Worm (Caenorhabditis elegans) whole organism, young adult: Measurements from ENCODE around the gene let-2.

ENCODE experiments used
- C17E4.6 ChIP-seq: fragments of 200-800 bp; sonication (Bioruptor generic); IDR thresholded peaks from 2 replicates; pipeline ENCODE4 v1.3.6; 2022; ENCODE audit warnings: missing genetic modification reagents, missing genetic modification characterization, missing compliant biosample characterization
- F10E7.11 ChIP-seq: sonication (generic microtip); optimal IDR thresholded peaks from 2 replicates; lab custom pipeline; 2017; ENCODE audit warnings: mild to moderate bottlenecking, missing genetic modification characterization, moderate library complexity, missing compliant biosample characterization
- F22D6.2 ChIP-seq: sonication (generic microtip); optimal IDR thresholded peaks from 2 replicates; lab custom pipeline; 2016; ENCODE audit warnings: mild to moderate bottlenecking, missing genetic modification characterization, missing compliant biosample characterization
- F33H1.4 ChIP-seq: fragments of 200-800 bp; sonication (Bioruptor generic); IDR thresholded peaks from 2 replicates; pipeline ENCODE4 v1.3.6; 2022; ENCODE audit warnings: missing genetic modification reagents, missing genetic modification characterization, missing compliant biosample characterization
- F39B2.1 ChIP-seq: fragments of 200-800 bp; sonication (Bioruptor generic); IDR thresholded peaks from 2 replicates; pipeline ENCODE4 v1.3.6; 2022; ENCODE audit warnings: missing genetic modification reagents, missing genetic modification characterization, missing compliant biosample characterization
- Y53F4B.3 ChIP-seq: fragments of 200-800 bp; sonication (Bioruptor generic); IDR thresholded peaks from 2 replicates; pipeline ENCODE4 v1.3.6; 2022; ENCODE audit warnings: missing genetic modification reagents, missing genetic modification characterization, missing compliant biosample characterization
- Y53G8AR.9 ChIP-seq: fragments of 200-800 bp; sonication (Bioruptor generic); conservative IDR thresholded peaks from 2 replicates; pipeline ENCODE4 v1.3.6; 2022; ENCODE audit warnings: missing genetic modification reagents, missing genetic modification characterization, missing compliant biosample characterization
- Y56A3A.18 ChIP-seq: fragments of 200-800 bp; sonication (Bioruptor generic); IDR thresholded peaks from 2 replicates; pipeline ENCODE4 v1.3.6; 2022; ENCODE audit warnings: missing genetic modification reagents, missing genetic modification characterization, missing compliant biosample characterization
- Y95B8A.8 ChIP-seq: fragments of 200-800 bp; sonication (Bioruptor generic); IDR thresholded peaks from 2 replicates; pipeline ENCODE4 v1.3.6; 2022; ENCODE audit warnings: missing genetic modification reagents, missing genetic modification characterization, missing compliant biosample characterization
- ama-1 ChIP-seq, 3 experiments: fragments of 150-350 bp in 1 of 3; sonication (generic microtip) in 2 of 3; optimal IDR thresholded peaks; 2 replicates each; lab custom pipeline; 2014 to 2018; ENCODE audit warnings: missing biosample characterization in 2 of 3, missing genetic modification characterization in 2 of 3, missing genetic modification reagents in 2 of 3
- attf-5 ChIP-seq: fragments of 200-800 bp; sonication (Bioruptor generic); optimal IDR thresholded peaks from 2 replicates; lab custom pipeline; 2018; ENCODE audit warnings: mild to moderate bottlenecking, missing genetic modification characterization, missing compliant biosample characterization
- cebp-1 ChIP-seq, 2 experiments: fragments of 200-800 bp in 1 of 2; sonication (Bioruptor generic) in 1 of 2; sonication (generic microtip) in 1 of 2; IDR thresholded peaks in 1 of 2; optimal IDR thresholded peaks in 1 of 2; 2 replicates each; pipeline versions ENCODE4 v1.3.6 to Lab custom; 2017 to 2022; ENCODE audit warnings: missing compliant biosample characterization in 2 of 2, missing genetic modification characterization in 2 of 2, mild to moderate bottlenecking in 1 of 2, missing genetic modification reagents in 1 of 2, moderate library complexity in 1 of 2
- ceh-27 ChIP-seq: fragments of 200-800 bp; sonication (Bioruptor generic); optimal IDR thresholded peaks from 2 replicates; lab custom pipeline; 2018; ENCODE audit warnings: mild to moderate bottlenecking, missing genetic modification characterization, moderate library complexity, missing compliant biosample characterization
- ceh-79 ChIP-seq: sonication (generic microtip); optimal IDR thresholded peaks from 2 replicates; lab custom pipeline; 2017; ENCODE audit warnings: mild to moderate bottlenecking, missing genetic modification characterization, missing compliant biosample characterization
- dox-1 ChIP-seq: fragments of 200-800 bp; sonication (Bioruptor generic); IDR thresholded peaks from 2 replicates; pipeline ENCODE4 v1.3.6; 2022; ENCODE audit warnings: missing genetic modification reagents, missing genetic modification characterization, missing compliant biosample characterization
- efl-1 ChIP-seq: fragments of 150-350 bp; optimal IDR thresholded peaks from 2 replicates; lab custom pipeline; 2014; ENCODE audit warnings: missing biosample characterization, missing genetic modification reagents, missing genetic modification characterization
- egrh-3 ChIP-seq: fragments of 200-800 bp; sonication (Bioruptor generic); IDR thresholded peaks from 2 replicates; pipeline ENCODE4 v1.3.6; 2022; ENCODE audit warnings: missing genetic modification reagents, missing genetic modification characterization, missing compliant biosample characterization
- ets-4 ChIP-seq: fragments of 200-800 bp; sonication (Bioruptor generic); optimal IDR thresholded peaks from 2 replicates; lab custom pipeline; 2018; ENCODE audit warnings: mild to moderate bottlenecking, missing genetic modification characterization, missing compliant biosample characterization
- hmg-1.2 ChIP-seq: fragments of 200-800 bp; sonication (Bioruptor generic); IDR thresholded peaks from 2 replicates; pipeline ENCODE4 v1.3.6; 2022; ENCODE audit warnings: missing genetic modification reagents, missing genetic modification characterization, missing compliant biosample characterization
- lag-1 ChIP-seq: fragments of 200-800 bp; sonication (Bioruptor generic); IDR thresholded peaks from 2 replicates; pipeline ENCODE4 v1.3.6; 2022; ENCODE audit warnings: missing genetic modification reagents, missing genetic modification characterization, missing compliant biosample characterization
- lin-26 ChIP-seq: fragments of 200-800 bp; sonication (Bioruptor generic); IDR thresholded peaks from 2 replicates; pipeline ENCODE4 v1.3.6; 2022; ENCODE audit warnings: missing genetic modification reagents, missing genetic modification characterization, missing compliant biosample characterization
- lin-40 ChIP-seq: sonication (generic microtip); optimal IDR thresholded peaks from 2 replicates; lab custom pipeline; 2016; ENCODE audit warnings: missing genetic modification characterization, mild to moderate bottlenecking, missing compliant biosample characterization, missing genotype, missing genetic modification reagents
- mcd-1 ChIP-seq: fragments of 200-800 bp; sonication (Bioruptor generic); IDR thresholded peaks from 2 replicates; pipeline ENCODE4 v1.3.6; 2022; ENCODE audit warnings: missing genetic modification reagents, missing genetic modification characterization, missing compliant biosample characterization
- mel-28 ChIP-seq: sonication (generic microtip); optimal IDR thresholded peaks from 2 replicates; lab custom pipeline; 2016; ENCODE audit warnings: borderline replicate concordance, mild to moderate bottlenecking, missing genetic modification characterization, missing compliant biosample characterization
- mxl-1 ChIP-seq: sonication (generic microtip); optimal IDR thresholded peaks from 2 replicates; lab custom pipeline; 2016; ENCODE audit warnings: missing genetic modification characterization, missing compliant biosample characterization
- nfya-1 ChIP-seq: sonication (generic microtip); optimal IDR thresholded peaks from 2 replicates; lab custom pipeline; 2017; ENCODE audit warnings: antibody characterized with exemption, missing compliant biosample characterization, missing genetic modification characterization, borderline replicate concordance; ENCODE audit not compliant: insufficient read depth
- nfya-2 ChIP-seq: fragments of 200-800 bp; sonication (Bioruptor generic); IDR thresholded peaks from 2 replicates; pipeline ENCODE4 v1.3.6; 2022; ENCODE audit warnings: missing genetic modification reagents, missing genetic modification characterization, missing compliant biosample characterization
- nhr-80 ChIP-seq: sonication (generic microtip); optimal IDR thresholded peaks from 2 replicates; lab custom pipeline; 2016; ENCODE audit warnings: missing genetic modification characterization, missing compliant biosample characterization
- pha-4 ChIP-seq: fragments of 150-350 bp; sonication (generic microtip); optimal IDR thresholded peaks from 2 replicates; lab custom pipeline; 2014; ENCODE audit warnings: missing biosample characterization, missing genetic modification reagents, missing genetic modification characterization
- snpc-1.1 ChIP-seq: sonication (generic microtip); optimal IDR thresholded peaks from 2 replicates; lab custom pipeline; 2017; ENCODE audit warnings: missing genetic modification characterization, mild to moderate bottlenecking, missing compliant biosample characterization, antibody characterized with exemption, moderate library complexity, missing genotype, missing genetic modification reagents; ENCODE audit not compliant: insufficient read depth
- snpc-1.3 ChIP-seq: sonication (generic microtip); optimal IDR thresholded peaks from 2 replicates; lab custom pipeline; 2017; ENCODE audit warnings: missing genetic modification characterization, mild to moderate bottlenecking, missing compliant biosample characterization, antibody characterized with exemption, moderate library complexity, missing genotype, missing genetic modification reagents; ENCODE audit not compliant: insufficient read depth
- snpc-4 ChIP-seq, 5 experiments: fragments of 150-350 bp in 1 of 5; sonication (generic microtip) in 4 of 5; optimal IDR thresholded peaks; 2 replicates each; lab custom pipeline; 2014 to 2018; ENCODE audit warnings: missing genetic modification characterization in 5 of 5, missing biosample characterization in 3 of 5, antibody characterized with exemption in 2 of 5, mild to moderate bottlenecking in 2 of 5, missing compliant biosample characterization in 2 of 5, missing genotype in 2 of 5, moderate library complexity in 2 of 5, missing genetic modification reagents in 1 of 5
- xnd-1 ChIP-seq: sonication (generic microtip); optimal IDR thresholded peaks from 2 replicates; lab custom pipeline; 2016; ENCODE audit warnings: missing genotype, missing genetic modification reagents, missing genetic modification characterization, missing compliant biosample characterization
- zfh-2 ChIP-seq: fragments of 200-800 bp; sonication (Bioruptor generic); conservative IDR thresholded peaks from 2 replicates; pipeline ENCODE4 v1.3.6; 2022; ENCODE audit warnings: missing genetic modification reagents, missing genetic modification characterization, missing compliant biosample characterization

Gene let-2

DNA sequence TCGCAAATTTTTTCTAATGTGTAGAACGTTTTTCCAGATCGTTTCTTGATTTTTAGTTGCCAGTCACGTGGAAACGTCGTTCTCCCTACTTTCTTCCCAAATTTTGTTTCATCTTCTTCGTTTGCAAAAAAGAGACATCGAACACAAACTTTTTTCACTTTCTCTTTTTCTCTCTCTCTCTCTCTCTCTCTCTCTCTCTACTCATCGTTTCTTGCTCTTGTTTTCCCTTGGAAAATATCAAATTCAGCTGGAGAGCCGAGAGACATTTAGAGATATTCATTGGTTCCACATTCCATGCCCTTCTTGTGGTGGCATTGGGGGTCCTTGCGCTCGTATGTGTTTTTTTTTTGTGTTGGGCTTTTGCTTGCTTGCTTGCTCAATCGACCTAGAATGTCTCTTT is 49.9 kb downstream of the let-2 start:
- TF ChIP-seq nfya-2 (GFP tag; lab: Robert Waterston, UW), result no peak
- TF ChIP-seq lin-40 (tag; lab: Kevin White, UChicago), result peak; percentile 4
- peak; percentile 32; the same call in 1 of the 2 replicates for TF ChIP-seq zfh-2 (GFP tag; lab: Robert Waterston, UW)
- TF ChIP-seq cebp-1 (GFP tag; IDR thresholded peaks at IDR 0.05; lab: Robert Waterston, UW), result no peak
- peak; percentile 14 for TF ChIP-seq cebp-1 (tag; optimal IDR thresholded peaks at IDR 0.05; lab: Kevin White, UChicago)
- no peak for TF ChIP-seq egrh-3
- no peak for TF ChIP-seq ama-1 (optimal IDR thresholded peaks at IDR 0.05; lab: Kevin White, UChicago)
- no peak for TF ChIP-seq ama-1 (GFP tag; optimal IDR thresholded peaks at IDR 0.05; lab: Kevin White, UChicago)
- TF ChIP-seq, all 124 proteins: peak for 3

DNA sequence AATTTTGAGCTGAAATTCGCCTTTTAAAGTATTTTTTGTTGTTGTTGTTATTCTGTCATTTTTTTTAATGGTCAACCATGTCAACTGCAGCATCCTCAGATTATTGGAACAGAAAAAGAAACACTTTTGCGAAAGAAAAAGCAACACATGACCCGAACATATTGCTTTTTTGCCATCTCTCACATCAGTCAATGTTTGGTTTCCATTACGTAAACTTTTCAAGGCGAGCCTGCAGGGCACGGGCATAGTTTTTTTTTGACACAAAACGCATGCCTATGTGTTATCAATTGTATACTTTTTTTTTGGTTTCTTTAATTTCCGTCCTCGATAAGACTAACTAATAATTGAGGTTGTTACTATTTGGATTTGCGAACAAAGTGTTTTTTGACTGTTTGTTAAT is 51.7 kb downstream of the let-2 start:
- no peak for TF ChIP-seq Y53F4B.3 (GFP tag; lab: Robert Waterston, UW)
- TF ChIP-seq F39B2.1 (GFP tag; lab: Robert Waterston, UW), result no peak
- TF ChIP-seq lin-26 (GFP tag; lab: Robert Waterston, UW), result no peak
- TF ChIP-seq pha-4 (tag; lab: Kevin White, UChicago), result peak; percentile 33
- no peak for TF ChIP-seq mel-28 (tag; lab: Kevin White, UChicago)
- TF ChIP-seq Y56A3A.18 (GFP tag; lab: Robert Waterston, UW), result no peak
- TF ChIP-seq dox-1 (GFP tag; lab: Robert Waterston, UW), result peak; percentile 51; the same call in 1 of the 2 replicates
- TF ChIP-seq cebp-1 (GFP tag; IDR thresholded peaks at IDR 0.05; lab: Robert Waterston, UW), result no peak
- TF ChIP-seq cebp-1 (tag; optimal IDR thresholded peaks at IDR 0.05; lab: Kevin White, UChicago), result peak; percentile 48
- no peak for TF ChIP-seq F10E7.11
- TF ChIP-seq ets-4, result no peak
- TF ChIP-seq lag-1 (GFP tag; lab: Robert Waterston, UW), result no peak
- peak; percentile 85 for TF ChIP-seq nhr-80 (tag; lab: Kevin White, UChicago)
- no peak for TF ChIP-seq xnd-1 (tag; lab: Kevin White, UChicago)
- TF ChIP-seq snpc-1.1 (tag; lab: Kevin White, UChicago), result no peak
- TF ChIP-seq F22D6.2 (tag; lab: Kevin White, UChicago), result no peak

DNA sequence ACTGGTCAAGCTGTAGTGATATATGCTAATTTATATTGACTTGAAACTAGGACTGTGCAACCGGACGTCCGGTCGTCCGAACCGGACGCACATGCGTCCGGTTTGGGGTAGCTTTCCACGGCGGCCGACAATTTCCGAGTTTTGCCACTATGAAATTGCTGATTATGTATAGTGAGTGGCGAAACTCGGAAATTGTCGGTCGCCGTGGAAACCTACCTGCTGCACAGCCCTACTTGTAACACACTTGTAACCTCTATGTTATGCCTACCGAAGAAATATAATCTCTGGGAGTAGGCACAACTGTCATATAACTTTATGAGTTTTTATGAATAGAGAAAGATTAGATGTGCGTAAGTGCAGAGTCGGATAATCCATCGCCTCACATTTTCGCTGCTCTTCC is 52.2 kb downstream of the let-2 start:
- TF ChIP-seq snpc-4 (GFP tag; optimal IDR thresholded peaks at IDR 0.05; lab: Kevin White, UChicago) (no peak), snpc-4 (tag; optimal IDR thresholded peaks at IDR 0.05; lab: Kevin White, UChicago) (peak in 3 of 4 experiments; percentile 63 to 85 (median 77)), F33H1.4 (GFP tag; lab: Robert Waterston, UW) (no peak)
- TF ChIP-seq, all 124 proteins: peak for 1

DNA sequence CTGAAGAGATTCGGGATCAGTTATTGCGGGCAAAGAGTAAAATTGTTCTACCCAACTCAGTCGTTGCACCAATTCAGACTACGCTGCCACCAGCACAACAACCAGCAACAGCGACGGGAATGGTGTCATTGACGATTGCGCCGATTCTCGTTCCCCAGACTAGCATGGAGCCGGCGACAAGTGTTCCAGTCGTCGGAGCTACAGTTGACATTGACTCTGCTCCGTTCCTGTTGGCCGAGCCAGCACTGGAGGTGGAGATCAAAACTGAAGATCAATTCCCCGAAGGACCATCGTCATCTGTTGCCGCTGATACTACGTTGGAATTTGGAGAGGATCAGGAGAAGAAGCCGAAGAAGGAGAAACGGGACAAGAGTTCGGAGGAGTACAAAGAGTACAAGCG is 53.7 kb downstream of the let-2 start:
- TF ChIP-seq zfh-2 (GFP tag; lab: Robert Waterston, UW) (peak; percentile 63; the same call in 1 of the 2 replicates), nfya-1 (tag; lab: Kevin White, UChicago) (no peak)
- TF ChIP-seq, all 124 proteins: peak for 1

DNA sequence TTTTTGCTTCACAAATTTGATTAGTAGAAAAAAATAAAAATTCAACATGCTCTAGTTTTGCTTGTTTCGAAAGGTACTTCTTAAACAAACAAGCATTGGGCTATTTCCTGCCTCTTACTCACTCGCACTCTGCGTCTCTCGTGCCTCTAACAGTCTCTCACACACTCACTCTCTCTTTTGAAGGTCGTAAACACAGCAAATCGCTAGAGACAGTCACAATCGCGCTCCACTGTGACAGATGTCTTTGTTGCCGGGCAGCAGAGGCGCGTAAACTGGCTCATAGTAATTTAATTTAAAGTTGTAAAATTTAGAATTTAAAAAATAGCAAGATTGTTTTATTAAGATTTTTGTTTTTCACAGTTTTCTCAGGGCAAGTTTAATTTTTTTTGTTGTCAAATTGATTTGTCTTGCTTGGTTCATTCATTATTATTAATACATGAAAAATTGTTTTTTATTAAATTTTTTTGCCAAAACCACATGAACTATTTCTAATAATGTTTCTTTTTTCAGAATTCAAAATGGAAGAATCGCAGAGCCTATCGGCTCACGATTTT is 57.1 kb downstream of the let-2 start, which contains the start of gene taf-3:
TSS of gene taf-3 (plus strand) at position 504 of the 554 bp plus-strand sequence.
- TF ChIP-seq lin-26 (GFP tag; lab: Robert Waterston, UW), result 0 out of 2 replicates have a peak, but pooled peaks have one; percentile 21
- peak; percentile 51 for TF ChIP-seq ceh-27 (GFP tag; lab: Kevin White, UChicago)
- peak; percentile 38; the same call in 1 of the 2 replicates for TF ChIP-seq dox-1 (GFP tag; lab: Robert Waterston, UW)
- peak; percentile 14 for TF ChIP-seq attf-5 (GFP tag; lab: Kevin White, UChicago)
- no peak for TF ChIP-seq snpc-1.3
- TF ChIP-seq snpc-4 (GFP tag; optimal IDR thresholded peaks at IDR 0.05; lab: Kevin White, UChicago), result no peak
- peak in 1 of 4 experiments; percentile 26 for TF ChIP-seq snpc-4 (tag; optimal IDR thresholded peaks at IDR 0.05; lab: Kevin White, UChicago)
- TF ChIP-seq hmg-1.2 (GFP tag; lab: Robert Waterston, UW), result peak; percentile 85
- TF ChIP-seq mxl-1, result no peak
- TF ChIP-seq efl-1 (GFP tag; lab: Kevin White, UChicago), result no peak
- no peak for TF ChIP-seq Y95B8A.8
- TF ChIP-seq mcd-1 (GFP tag; lab: Robert Waterston, UW), result peak; percentile 47; the same call in 1 of the 2 replicates
- TF ChIP-seq C17E4.6, result no peak
- 0 out of 2 replicates have a peak, but pooled peaks have one; percentile 11 for TF ChIP-seq Y53G8AR.9 (GFP tag; lab: Robert Waterston, UW)
- TF ChIP-seq nhr-80 (tag; lab: Kevin White, UChicago), result peak; percentile 47
- no peak for TF ChIP-seq ceh-79 (tag; lab: Kevin White, UChicago)
